Fruit fly (Drosophila melanogaster): ENCODE data around the gene CG4949.
A peak's percentile ranks its signal among the peaks of the same experiment; 100 is the strongest.

Gene CG4949

dm6 chrX:17125017-17125821 is 46.6 kb downstream of the CG4949 start:
- TF ChIP-seq CG4496 (GFP tag; IDR thresholded peaks at IDR 0.05) (peak; percentile 18; the same call in 2 of the 3 replicates), CG15710 (tag; optimal IDR thresholded peaks at IDR 0.05) (peak; percentile 23), CG14655 (GFP tag; optimal IDR thresholded peaks at IDR 0.05) (peak; percentile 40), CG34367 (tag; optimal IDR thresholded peaks at IDR 0.05) (no peak), Pif1A (GFP tag; optimal IDR thresholded peaks at IDR 0.05) (peak; percentile 32), Ets98B (GFP tag; IDR thresholded peaks at IDR 0.05) (0 out of 2 replicates have a peak, but pooled peaks have one; percentile 14), rn (GFP tag; IDR thresholded peaks at IDR 0.05) (no peak), CG32121 (GFP tag; IDR thresholded peaks at IDR 0.05) (peak; percentile 41; the same call in 1 of the 2 replicates), CG12605 (GFP tag; IDR thresholded peaks at IDR 0.05) (peak; percentile 9; the same call in 1 of the 2 replicates), D1 (tag; optimal IDR thresholded peaks at IDR 0.05) (no peak), CG9948 (tag; optimal IDR thresholded peaks at IDR 0.05) (peak; percentile 20), CG17806 (tag; optimal IDR thresholded peaks at IDR 0.05) (peak; percentile 58), CG8301 (tag; optimal IDR thresholded peaks at IDR 0.05) (peak; percentile 23), CG8159 (tag; optimal IDR thresholded peaks at IDR 0.05) (peak; percentile 55), gl (tag; optimal IDR thresholded peaks at IDR 0.05) (peak; percentile 48), fd96Ca (GFP tag; IDR thresholded peaks at IDR 0.05) (peak; percentile 37; the same call in 1 of the 3 replicates), CG13204 (GFP tag; optimal IDR thresholded peaks at IDR 0.05) (peak; percentile 19), Snoo (tag; optimal IDR thresholded peaks at IDR 0.05) (no peak), Pif1B (GFP tag; optimal IDR thresholded peaks at IDR 0.05) (peak; percentile 46), EcR (GFP tag; optimal IDR thresholded peaks at IDR 0.05) (peak; percentile 42)

- TF ChIP-seq fd96Ca (GFP tag; IDR thresholded peaks at IDR 0.05) (no peak), Snoo (tag; optimal IDR thresholded peaks at IDR 0.05) (peak; percentile 17), gl (tag; optimal IDR thresholded peaks at IDR 0.05) (no peak), Pif1B (GFP tag; optimal IDR thresholded peaks at IDR 0.05) (peak; percentile 52), EcR (GFP tag; optimal IDR thresholded peaks at IDR 0.05) (no peak), CG32121 (GFP tag; IDR thresholded peaks at IDR 0.05) (peak; percentile 62; the same call in 1 of the 2 replicates), CG9948 (tag; optimal IDR thresholded peaks at IDR 0.05) (no peak), CG14655 (GFP tag; optimal IDR thresholded peaks at IDR 0.05) (no peak), CG12605 (GFP tag; IDR thresholded peaks at IDR 0.05) (peak; percentile 23; the same call in 1 of the 2 replicates), Pif1A (GFP tag; optimal IDR thresholded peaks at IDR 0.05) (peak; percentile 39), CG13204 (GFP tag; optimal IDR thresholded peaks at IDR 0.05) (no peak), CG15710 (tag; optimal IDR thresholded peaks at IDR 0.05) (peak; percentile 29), CG34367 (tag; optimal IDR thresholded peaks at IDR 0.05) (no peak), D1 (tag; optimal IDR thresholded peaks at IDR 0.05) (peak; percentile 9), CG8159 (tag; optimal IDR thresholded peaks at IDR 0.05) (no peak), Ets98B (GFP tag; IDR thresholded peaks at IDR 0.05) (peak; percentile 61; the same call in 1 of the 2 replicates), CG10348 (GFP tag; IDR thresholded peaks at IDR 0.05) (no peak), rn (GFP tag; IDR thresholded peaks at IDR 0.05) (no peak), CG8301 (tag; optimal IDR thresholded peaks at IDR 0.05) (peak; percentile 31), CG17806 (tag; optimal IDR thresholded peaks at IDR 0.05) (peak; percentile 41), CG4496 (GFP tag; IDR thresholded peaks at IDR 0.05) (peak; percentile 58; the same call in 2 of the 3 replicates)
Measured at dm6 chrX:17129733-17130466, 51.3 kb downstream of the CG4949 start.
